Fruit fly (Drosophila melanogaster) whole organism, prepupa: ENCODE results near the gene Tmem214.

Experiments
- CG16779 ChIP-seq: fragments of 200-800 bp; sonication (Bioruptor generic); optimal IDR thresholded peaks from 3 replicates; lab custom pipeline; 2017; ENCODE audit warnings: missing biosample characterization, mild to moderate bottlenecking, missing genetic modification characterization
- CG4318 ChIP-seq: fragments of 200-800 bp; sonication (Bioruptor generic); optimal IDR thresholded peaks from 3 replicates; lab custom pipeline; 2017; ENCODE audit warnings: missing biosample characterization, mild to moderate bottlenecking, missing genetic modification characterization
- CG8632 ChIP-seq: fragments of 200-800 bp; sonication (Bioruptor generic); optimal IDR thresholded peaks from 3 replicates; lab custom pipeline; 2016; ENCODE audit warnings: missing biosample characterization, missing genetic modification characterization

DNA sequence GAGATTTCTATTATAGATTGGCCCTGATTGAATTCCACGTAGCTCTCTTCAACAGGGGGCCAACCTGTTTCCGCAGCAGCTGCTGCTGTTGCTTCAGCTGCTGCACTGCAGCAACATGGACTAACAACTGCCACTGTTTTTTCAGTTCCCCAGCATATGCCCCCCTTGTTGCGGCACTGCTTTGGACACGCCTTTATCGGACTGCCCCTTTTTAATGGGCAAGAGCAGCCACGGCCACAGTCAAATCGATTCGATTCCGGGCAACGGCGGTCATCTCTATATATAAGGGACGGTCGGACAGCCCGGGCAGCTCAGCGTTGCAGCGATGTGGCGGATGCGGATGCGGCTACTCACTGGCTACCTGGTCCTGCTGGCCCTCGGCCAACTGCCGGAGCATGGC is 45.2 kb upstream of the Tmem214 start, which contains the start of gene Acp32CD:
- TF ChIP-seq CG4318 (GFP tag; lab: Kevin White, UChicago), result no peak
- no peak for TF ChIP-seq CG16779 (tag; lab: Kevin White, UChicago)
- no peak for TF ChIP-seq CG8632 (GFP tag; lab: Kevin White, UChicago)
